Fruit fly (Drosophila melanogaster) whole organism, prepupa: ENCODE measurements around the gene CG11714.

Experiments
- Blimp-1 ChIP-seq: fragments of 200-800 bp; sonication (Bioruptor generic); optimal IDR thresholded peaks from 3 replicates; lab custom pipeline; 2017; ENCODE audit warnings: missing biosample characterization, missing genetic modification characterization, mild to moderate bottlenecking, moderate library complexity, missing genetic modification reagents
- CG10669 ChIP-seq: fragments of 200-800 bp; sonication (Bioruptor generic); optimal IDR thresholded peaks from 3 replicates; lab custom pipeline; 2018; ENCODE audit warnings: missing biosample characterization, mild to moderate bottlenecking, missing genetic modification characterization, moderate library complexity
- CG11762 ChIP-seq: fragments of 200-800 bp; sonication (Bioruptor generic); optimal IDR thresholded peaks from 3 replicates; lab custom pipeline; 2016; ENCODE audit warnings: missing biosample characterization, missing genetic modification characterization; ENCODE audit not compliant: insufficient read depth
- CG15336 ChIP-seq: fragments of 200-800 bp; sonication (Bioruptor generic); IDR thresholded peaks from 2 replicates; pipeline ENCODE4 v1.3.6; 2022; ENCODE audit warnings: missing biosample characterization, missing genetic modification characterization
- CG1621 ChIP-seq: fragments of 200-800 bp; sonication (Bioruptor generic); optimal IDR thresholded peaks from 3 replicates; lab custom pipeline; 2018; ENCODE audit warnings: missing biosample characterization, mild to moderate bottlenecking, missing genetic modification characterization
- CG32006 ChIP-seq: fragments of 200-800 bp; sonication (Bioruptor generic); optimal IDR thresholded peaks from 3 replicates; lab custom pipeline; 2017; ENCODE audit warnings: missing biosample characterization, mild to moderate bottlenecking, missing genetic modification characterization
- CG3919 ChIP-seq: fragments of 200-800 bp; sonication (Bioruptor generic); optimal IDR thresholded peaks from 3 replicates; lab custom pipeline; 2016; ENCODE audit warnings: missing biosample characterization, missing genetic modification characterization
- CG6163 ChIP-seq: fragments of 200-800 bp; sonication (Bioruptor generic); IDR thresholded peaks from 3 replicates; pipeline ENCODE4 v1.3.6; 2022; ENCODE audit warnings: missing biosample characterization, missing genetic modification characterization
- CG6276 ChIP-seq: fragments of 200-800 bp; sonication (Bioruptor generic); optimal IDR thresholded peaks from 2 replicates; lab custom pipeline; 2017; ENCODE audit warnings: missing biosample characterization, mild to moderate bottlenecking, missing genetic modification characterization
- CG6808 ChIP-seq: fragments of 200-800 bp; sonication (Bioruptor generic); optimal IDR thresholded peaks from 3 replicates; lab custom pipeline; 2017; ENCODE audit warnings: missing biosample characterization, missing genetic modification characterization, mild to moderate bottlenecking, moderate library complexity, missing genetic modification reagents
- CG6854 ChIP-seq: fragments of 200-800 bp; sonication (Bioruptor generic); optimal IDR thresholded peaks from 2 replicates; lab custom pipeline; 2017; ENCODE audit warnings: missing biosample characterization, mild to moderate bottlenecking, missing genetic modification characterization
- CG7368 ChIP-seq: fragments of 200-800 bp; sonication (Bioruptor generic); optimal IDR thresholded peaks from 3 replicates; lab custom pipeline; 2016; ENCODE audit warnings: missing biosample characterization, missing genetic modification characterization
- CG8119 ChIP-seq: fragments of 200-800 bp; sonication (Bioruptor generic); IDR thresholded peaks from 3 replicates; pipeline ENCODE4 v1.3.6; 2022; ENCODE audit warnings: missing biosample characterization, missing genetic modification characterization
- CG8319 ChIP-seq: fragments of 200-800 bp; sonication (Bioruptor generic); optimal IDR thresholded peaks from 3 replicates; lab custom pipeline; 2016; ENCODE audit warnings: missing biosample characterization, missing genetic modification characterization
- CG8632 ChIP-seq: fragments of 200-800 bp; sonication (Bioruptor generic); optimal IDR thresholded peaks from 3 replicates; lab custom pipeline; 2016; ENCODE audit warnings: missing biosample characterization, missing genetic modification characterization
- Eip78C ChIP-seq: fragments of 200-800 bp; sonication (Bioruptor generic); peaks from one replicate; lab custom pipeline; 2016; ENCODE audit warnings: missing biosample characterization, missing genetic modification characterization
- Ets21C ChIP-seq: fragments of 200-800 bp; sonication (Bioruptor generic); optimal IDR thresholded peaks from 3 replicates; lab custom pipeline; 2016; ENCODE audit warnings: missing biosample characterization, missing genetic modification characterization
- Ets96B ChIP-seq: fragments of 200-800 bp; optimal IDR thresholded peaks from 2 replicates; lab custom pipeline; 2019; ENCODE audit warnings: missing biosample characterization, mild to moderate bottlenecking, missing genetic modification characterization, moderate library complexity
- Gug ChIP-seq: fragments of 200-800 bp; sonication (Bioruptor generic); IDR thresholded peaks from 2 replicates; pipeline ENCODE4 v1.3.6; 2022; ENCODE audit warnings: missing biosample characterization, missing genetic modification characterization
- Hr39 ChIP-seq: fragments of 200-800 bp; sonication (Bioruptor generic); optimal IDR thresholded peaks from 2 replicates; lab custom pipeline; 2016; ENCODE audit warnings: missing biosample characterization, missing genetic modification characterization
- Hr4 ChIP-seq: fragments of 200-800 bp; sonication (Bioruptor generic); optimal IDR thresholded peaks from 3 replicates; lab custom pipeline; 2016; ENCODE audit warnings: missing biosample characterization, missing genetic modification characterization
- Smox ChIP-seq: fragments of 200-800 bp; sonication (Bioruptor generic); optimal IDR thresholded peaks from 3 replicates; lab custom pipeline; 2016; ENCODE audit warnings: missing biosample characterization, missing genetic modification characterization
- Sox102F ChIP-seq: fragments of 200-800 bp; sonication (Bioruptor generic); optimal IDR thresholded peaks from 2 replicates; lab custom pipeline; 2016; ENCODE audit warnings: missing biosample characterization, mild to moderate bottlenecking, missing genetic modification characterization
- Sox15 ChIP-seq: fragments of 200-800 bp; sonication (Bioruptor generic); optimal IDR thresholded peaks from 3 replicates; lab custom pipeline; 2016; ENCODE audit warnings: missing biosample characterization, missing genetic modification characterization
- achi ChIP-seq: fragments of 200-800 bp; sonication (Bioruptor generic); optimal IDR thresholded peaks from 3 replicates; lab custom pipeline; 2016; ENCODE audit warnings: missing biosample characterization, missing genetic modification characterization
- dac ChIP-seq: fragments of 200-800 bp; sonication (Bioruptor generic); optimal IDR thresholded peaks from 2 replicates; lab custom pipeline; 2017; ENCODE audit warnings: missing biosample characterization, mild to moderate bottlenecking, missing genetic modification characterization
- eg ChIP-seq: fragments of 200-800 bp; sonication (Bioruptor generic); IDR thresholded peaks from 3 replicates; pipeline ENCODE4 v1.3.6; 2022; ENCODE audit warnings: missing biosample characterization, missing genetic modification characterization
- esn ChIP-seq: fragments of 200-800 bp; sonication (Bioruptor generic); optimal IDR thresholded peaks from 2 replicates; lab custom pipeline; 2016; ENCODE audit warnings: missing biosample characterization, mild to moderate bottlenecking, missing genetic modification characterization, moderate library complexity
- fd59A ChIP-seq: fragments of 200-800 bp; sonication (Bioruptor generic); optimal IDR thresholded peaks from 2 replicates; lab custom pipeline; 2017; ENCODE audit warnings: missing biosample characterization, mild to moderate bottlenecking, missing genetic modification characterization, missing genetic modification reagents
- fd85E ChIP-seq: fragments of 200-800 bp; sonication (Bioruptor generic); optimal IDR thresholded peaks from 3 replicates; lab custom pipeline; 2016; ENCODE audit warnings: missing biosample characterization, missing genetic modification characterization
- spab ChIP-seq: fragments of 200-800 bp; sonication (Bioruptor generic); optimal IDR thresholded peaks from 2 replicates; lab custom pipeline; 2017; ENCODE audit warnings: missing biosample characterization, mild to moderate bottlenecking, missing genetic modification characterization, missing genetic modification reagents
- ss ChIP-seq, 2 experiments: fragments of 200-800 bp; sonication (Bioruptor generic); optimal IDR thresholded peaks; 2 replicates in 1 of 2; 3 replicates in 1 of 2; lab custom pipeline; 2017 to 2018; ENCODE audit warnings: mild to moderate bottlenecking in 2 of 2, missing biosample characterization in 2 of 2, missing genetic modification characterization in 2 of 2, moderate library complexity in 1 of 2
- svp ChIP-seq: fragments of 200-800 bp; sonication (Bioruptor generic); peaks from one replicate; lab custom pipeline; 2016; ENCODE audit warnings: missing biosample characterization, missing genetic modification characterization
- topi ChIP-seq: fragments of 200-800 bp; sonication (Bioruptor generic); optimal IDR thresholded peaks from 3 replicates; lab custom pipeline; 2016; ENCODE audit warnings: missing biosample characterization, missing genetic modification characterization
- vri ChIP-seq: fragments of 200-800 bp; sonication (Bioruptor generic); optimal IDR thresholded peaks from 3 replicates; lab custom pipeline; 2016; ENCODE audit warnings: missing biosample characterization, mild to moderate bottlenecking, missing genetic modification characterization

The CG11714 gene

dm6 chr3L:11547302-11547994, 24.9 kb upstream of the CG11714 start:
- no peak for TF ChIP-seq Sox15
- peak; percentile 34 for TF ChIP-seq CG6276
- TF ChIP-seq Eip78C = peak; percentile 25
- no peak for TF ChIP-seq CG10669 (GFP tag; lab: Kevin White, UChicago)

- TF ChIP-seq Gug (GFP tag; lab: Robert Waterston, UW) = no peak
- peak; percentile 10; the same call in 1 of the 3 replicates for TF ChIP-seq CG6163 (GFP tag; lab: Robert Waterston, UW)
- no peak for TF ChIP-seq fd85E (GFP tag; lab: Kevin White, UChicago)
- no peak for TF ChIP-seq topi
- TF ChIP-seq CG6276 = no peak
- TF ChIP-seq CG1621 = no peak
- no peak for TF ChIP-seq Ets21C
- TF ChIP-seq CG8319 (GFP tag; lab: Kevin White, UChicago) = no peak
- TF ChIP-seq Hr4 (GFP tag; lab: Kevin White, UChicago) = no peak
- no peak for TF ChIP-seq eg (GFP tag; lab: Robert Waterston, UW)
- TF ChIP-seq Ets96B (tag; lab: Kevin White, UChicago) = no peak
- TF ChIP-seq CG6854 (GFP tag; lab: Kevin White, UChicago) = no peak
- peak; percentile 19 for TF ChIP-seq Sox102F
- TF ChIP-seq CG6808 (GFP tag; lab: Kevin White, UChicago) = peak; percentile 12
- peak; percentile 22 for TF ChIP-seq achi (GFP tag; lab: Kevin White, UChicago)
- peak; percentile 43 for TF ChIP-seq vri (GFP tag; lab: Kevin White, UChicago)
- no peak for TF ChIP-seq CG8119 (GFP tag; lab: Robert Waterston, UW)
- peak; percentile 52 for TF ChIP-seq Eip78C
- no peak for TF ChIP-seq CG8632 (GFP tag; lab: Kevin White, UChicago)
- TF ChIP-seq Blimp-1 (GFP tag; lab: Kevin White, UChicago) = peak; percentile 68
- peak; percentile 58 for TF ChIP-seq svp (GFP tag; lab: Kevin White, UChicago)
Measured at dm6 chr3L:11543681-11544299, 21.3 kb upstream of the CG11714 start.

- TF ChIP-seq Hr4 (GFP tag; lab: Kevin White, UChicago) (peak; percentile 14), CG32006 (GFP tag; lab: Kevin White, UChicago) (peak; percentile 14), CG11762 (GFP tag; lab: Kevin White, UChicago) (no peak), Eip78C (peak; percentile 10), ss (GFP tag; optimal IDR thresholded peaks at IDR 0.05; lab: Kevin White, UChicago) (no peak), dac (no peak), fd59A (GFP tag; lab: Kevin White, UChicago) (no peak), Smox (GFP tag; lab: Kevin White, UChicago) (no peak), CG7368 (GFP tag; lab: Kevin White, UChicago) (no peak), spab (GFP tag; lab: Kevin White, UChicago) (no peak), Hr39 (GFP tag; lab: Kevin White, UChicago) (no peak)
Measured at dm6 chr3L:11542948-11543347, 20.4 kb upstream of the CG11714 start.

- no peak for TF ChIP-seq esn
- TF ChIP-seq CG3919 (GFP tag; lab: Kevin White, UChicago) = peak; percentile 13
- no peak for TF ChIP-seq CG15336
- TF ChIP-seq, all 60 proteins: peak for 1
Measured at dm6 chr3L:11542437-11542836, 19.9 kb upstream of the CG11714 start.
